Fruit fly (Drosophila melanogaster) whole organism, prepupa: Measurements from ENCODE around the gene Mst87F.
A peak's percentile ranks its signal among the peaks of the same experiment; 100 is the strongest.

Source experiments
- Blimp-1 ChIP-seq: fragments of 200-800 bp; sonication (Bioruptor generic); optimal IDR thresholded peaks from 3 replicates; lab custom pipeline; 2017; ENCODE audit warnings: missing biosample characterization, missing genetic modification characterization, mild to moderate bottlenecking, moderate library complexity, missing genetic modification reagents
- CG10669 ChIP-seq: fragments of 200-800 bp; sonication (Bioruptor generic); optimal IDR thresholded peaks from 3 replicates; lab custom pipeline; 2018; ENCODE audit warnings: missing biosample characterization, mild to moderate bottlenecking, missing genetic modification characterization, moderate library complexity
- CG11294 ChIP-seq: fragments of 200-800 bp; sonication (Bioruptor generic); IDR thresholded peaks from 2 replicates; pipeline ENCODE4 v1.3.6; 2022; ENCODE audit warnings: missing biosample characterization, missing genetic modification characterization
- CG11762 ChIP-seq: fragments of 200-800 bp; sonication (Bioruptor generic); optimal IDR thresholded peaks from 3 replicates; lab custom pipeline; 2016; ENCODE audit warnings: missing biosample characterization, missing genetic modification characterization; ENCODE audit not compliant: insufficient read depth
- CG11902 ChIP-seq: fragments of 200-800 bp; sonication (Bioruptor generic); optimal IDR thresholded peaks from 3 replicates; lab custom pipeline; 2016; ENCODE audit warnings: missing biosample characterization, missing genetic modification characterization
- CG15336 ChIP-seq: fragments of 200-800 bp; sonication (Bioruptor generic); IDR thresholded peaks from 2 replicates; pipeline ENCODE4 v1.3.6; 2022; ENCODE audit warnings: missing biosample characterization, missing genetic modification characterization
- CG1621 ChIP-seq: fragments of 200-800 bp; sonication (Bioruptor generic); optimal IDR thresholded peaks from 3 replicates; lab custom pipeline; 2018; ENCODE audit warnings: missing biosample characterization, mild to moderate bottlenecking, missing genetic modification characterization
- CG16779 ChIP-seq: fragments of 200-800 bp; sonication (Bioruptor generic); optimal IDR thresholded peaks from 3 replicates; lab custom pipeline; 2017; ENCODE audit warnings: missing biosample characterization, mild to moderate bottlenecking, missing genetic modification characterization
- CG3032 ChIP-seq: fragments of 200-800 bp; optimal IDR thresholded peaks from 2 replicates; lab custom pipeline; 2019; ENCODE audit warnings: missing biosample characterization, mild to moderate bottlenecking, missing genetic modification characterization, moderate library complexity
- CG31627 ChIP-seq: fragments of 200-800 bp; sonication (Bioruptor generic); optimal IDR thresholded peaks from 3 replicates; lab custom pipeline; 2016; ENCODE audit warnings: missing biosample characterization, missing genetic modification characterization
- CG34406 ChIP-seq: fragments of 200-800 bp; sonication (Bioruptor generic); optimal IDR thresholded peaks from 3 replicates; lab custom pipeline; 2016; ENCODE audit warnings: missing biosample characterization, missing genetic modification characterization
- CG3919 ChIP-seq: fragments of 200-800 bp; sonication (Bioruptor generic); optimal IDR thresholded peaks from 3 replicates; lab custom pipeline; 2016; ENCODE audit warnings: missing biosample characterization, missing genetic modification characterization
- CG6163 ChIP-seq: fragments of 200-800 bp; sonication (Bioruptor generic); IDR thresholded peaks from 3 replicates; pipeline ENCODE4 v1.3.6; 2022; ENCODE audit warnings: missing biosample characterization, missing genetic modification characterization
- CG6276 ChIP-seq: fragments of 200-800 bp; sonication (Bioruptor generic); optimal IDR thresholded peaks from 2 replicates; lab custom pipeline; 2017; ENCODE audit warnings: missing biosample characterization, mild to moderate bottlenecking, missing genetic modification characterization
- CG6792 ChIP-seq: fragments of 200-800 bp; sonication (Bioruptor generic); optimal IDR thresholded peaks from 3 replicates; lab custom pipeline; 2016; ENCODE audit warnings: missing biosample characterization, missing genetic modification characterization
- CG6808 ChIP-seq: fragments of 200-800 bp; sonication (Bioruptor generic); optimal IDR thresholded peaks from 3 replicates; lab custom pipeline; 2017; ENCODE audit warnings: missing biosample characterization, missing genetic modification characterization, mild to moderate bottlenecking, moderate library complexity, missing genetic modification reagents
- CG6854 ChIP-seq: fragments of 200-800 bp; sonication (Bioruptor generic); optimal IDR thresholded peaks from 2 replicates; lab custom pipeline; 2017; ENCODE audit warnings: missing biosample characterization, mild to moderate bottlenecking, missing genetic modification characterization
- CG7368 ChIP-seq: fragments of 200-800 bp; sonication (Bioruptor generic); optimal IDR thresholded peaks from 3 replicates; lab custom pipeline; 2016; ENCODE audit warnings: missing biosample characterization, missing genetic modification characterization
- CG8119 ChIP-seq: fragments of 200-800 bp; sonication (Bioruptor generic); IDR thresholded peaks from 3 replicates; pipeline ENCODE4 v1.3.6; 2022; ENCODE audit warnings: missing biosample characterization, missing genetic modification characterization
- CG8319 ChIP-seq: fragments of 200-800 bp; sonication (Bioruptor generic); optimal IDR thresholded peaks from 3 replicates; lab custom pipeline; 2016; ENCODE audit warnings: missing biosample characterization, missing genetic modification characterization
- CG8632 ChIP-seq: fragments of 200-800 bp; sonication (Bioruptor generic); optimal IDR thresholded peaks from 3 replicates; lab custom pipeline; 2016; ENCODE audit warnings: missing biosample characterization, missing genetic modification characterization
- CG9139 ChIP-seq: fragments of 200-800 bp; sonication (Bioruptor generic); optimal IDR thresholded peaks from 3 replicates; lab custom pipeline; 2017; ENCODE audit warnings: missing biosample characterization, mild to moderate bottlenecking, missing genetic modification characterization
- Eip75B ChIP-seq: fragments of 200-800 bp; sonication (Bioruptor generic); optimal IDR thresholded peaks from 3 replicates; lab custom pipeline; 2016; ENCODE audit warnings: missing biosample characterization, missing genetic modification characterization
- Eip78C ChIP-seq: fragments of 200-800 bp; sonication (Bioruptor generic); peaks from one replicate; lab custom pipeline; 2016; ENCODE audit warnings: missing biosample characterization, missing genetic modification characterization
- Eip93F ChIP-seq: fragments of 200-800 bp; sonication (Bioruptor generic); optimal IDR thresholded peaks from 2 replicates; lab custom pipeline; 2016; ENCODE audit warnings: missing biosample characterization, mild to moderate bottlenecking, missing genetic modification characterization
- Ets96B ChIP-seq: fragments of 200-800 bp; optimal IDR thresholded peaks from 2 replicates; lab custom pipeline; 2019; ENCODE audit warnings: missing biosample characterization, mild to moderate bottlenecking, missing genetic modification characterization, moderate library complexity
- Gug ChIP-seq: fragments of 200-800 bp; sonication (Bioruptor generic); IDR thresholded peaks from 2 replicates; pipeline ENCODE4 v1.3.6; 2022; ENCODE audit warnings: missing biosample characterization, missing genetic modification characterization
- Hr38 ChIP-seq: sonication (Bioruptor generic); optimal IDR thresholded peaks from 2 replicates; lab custom pipeline; 2016; ENCODE audit warnings: missing biosample characterization, missing genetic modification characterization
- Hr39 ChIP-seq: fragments of 200-800 bp; sonication (Bioruptor generic); optimal IDR thresholded peaks from 2 replicates; lab custom pipeline; 2016; ENCODE audit warnings: missing biosample characterization, missing genetic modification characterization
- Met ChIP-seq: fragments of 200-800 bp; sonication (Bioruptor generic); optimal IDR thresholded peaks from 3 replicates; lab custom pipeline; 2016; ENCODE audit warnings: missing biosample characterization, missing genetic modification characterization
- OdsH ChIP-seq: fragments of 200-800 bp; sonication (Bioruptor generic); optimal IDR thresholded peaks from 3 replicates; lab custom pipeline; 2016; ENCODE audit warnings: missing biosample characterization, missing genetic modification characterization
- Smox ChIP-seq: fragments of 200-800 bp; sonication (Bioruptor generic); optimal IDR thresholded peaks from 3 replicates; lab custom pipeline; 2016; ENCODE audit warnings: missing biosample characterization, missing genetic modification characterization
- Sox102F ChIP-seq: fragments of 200-800 bp; sonication (Bioruptor generic); optimal IDR thresholded peaks from 2 replicates; lab custom pipeline; 2016; ENCODE audit warnings: missing biosample characterization, mild to moderate bottlenecking, missing genetic modification characterization
- Sox14 ChIP-seq: fragments of 200-800 bp; sonication (Bioruptor generic); optimal IDR thresholded peaks from 3 replicates; lab custom pipeline; 2016; ENCODE audit warnings: missing biosample characterization, missing genetic modification characterization
- Sox15 ChIP-seq: fragments of 200-800 bp; sonication (Bioruptor generic); optimal IDR thresholded peaks from 3 replicates; lab custom pipeline; 2016; ENCODE audit warnings: missing biosample characterization, missing genetic modification characterization
- achi ChIP-seq: fragments of 200-800 bp; sonication (Bioruptor generic); optimal IDR thresholded peaks from 3 replicates; lab custom pipeline; 2016; ENCODE audit warnings: missing biosample characterization, missing genetic modification characterization
- acj6 ChIP-seq: fragments of 200-800 bp; sonication (Bioruptor generic); optimal IDR thresholded peaks from 3 replicates; lab custom pipeline; 2016; ENCODE audit warnings: missing biosample characterization, missing genetic modification characterization
- cyc ChIP-seq: fragments of 200-800 bp; sonication (Bioruptor generic); optimal IDR thresholded peaks from 3 replicates; lab custom pipeline; 2016; ENCODE audit warnings: missing biosample characterization, missing genetic modification characterization
- dac ChIP-seq: fragments of 200-800 bp; sonication (Bioruptor generic); optimal IDR thresholded peaks from 2 replicates; lab custom pipeline; 2017; ENCODE audit warnings: missing biosample characterization, mild to moderate bottlenecking, missing genetic modification characterization
- dsx ChIP-seq: fragments of 200-800 bp; optimal IDR thresholded peaks from 3 replicates; lab custom pipeline; 2019; ENCODE audit warnings: missing biosample characterization, mild to moderate bottlenecking, missing genetic modification characterization, moderate library complexity; ENCODE audit not compliant: poor library complexity, severe bottlenecking
- eg ChIP-seq: fragments of 200-800 bp; sonication (Bioruptor generic); IDR thresholded peaks from 3 replicates; pipeline ENCODE4 v1.3.6; 2022; ENCODE audit warnings: missing biosample characterization, missing genetic modification characterization
- esn ChIP-seq: fragments of 200-800 bp; sonication (Bioruptor generic); optimal IDR thresholded peaks from 2 replicates; lab custom pipeline; 2016; ENCODE audit warnings: missing biosample characterization, mild to moderate bottlenecking, missing genetic modification characterization, moderate library complexity
- fd59A ChIP-seq: fragments of 200-800 bp; sonication (Bioruptor generic); optimal IDR thresholded peaks from 2 replicates; lab custom pipeline; 2017; ENCODE audit warnings: missing biosample characterization, mild to moderate bottlenecking, missing genetic modification characterization, missing genetic modification reagents
- fd85E ChIP-seq: fragments of 200-800 bp; sonication (Bioruptor generic); optimal IDR thresholded peaks from 3 replicates; lab custom pipeline; 2016; ENCODE audit warnings: missing biosample characterization, missing genetic modification characterization
- fkh ChIP-seq: fragments of 200-800 bp; sonication (Bioruptor generic); optimal IDR thresholded peaks from 3 replicates; lab custom pipeline; 2017; ENCODE audit warnings: missing biosample characterization, mild to moderate bottlenecking, missing genetic modification characterization, moderate library complexity
- net ChIP-seq: fragments of 200-800 bp; sonication (Bioruptor generic); optimal IDR thresholded peaks from 3 replicates; lab custom pipeline; 2016; ENCODE audit warnings: missing biosample characterization, missing genetic modification characterization
- pdm3 ChIP-seq: fragments of 200-800 bp; sonication (Bioruptor generic); optimal IDR thresholded peaks from 3 replicates; lab custom pipeline; 2016; ENCODE audit warnings: missing biosample characterization, missing genetic modification characterization
- salr ChIP-seq, 2 experiments: fragments of 200-800 bp; sonication (Bioruptor generic); optimal IDR thresholded peaks; 3 replicates each; lab custom pipeline; 2016 to 2018; ENCODE audit warnings: missing biosample characterization in 2 of 2, missing genetic modification characterization in 2 of 2, mild to moderate bottlenecking in 1 of 2
- spab ChIP-seq: fragments of 200-800 bp; sonication (Bioruptor generic); optimal IDR thresholded peaks from 2 replicates; lab custom pipeline; 2017; ENCODE audit warnings: missing biosample characterization, mild to moderate bottlenecking, missing genetic modification characterization, missing genetic modification reagents
- ss ChIP-seq, 2 experiments: fragments of 200-800 bp; sonication (Bioruptor generic); optimal IDR thresholded peaks; 2 replicates in 1 of 2; 3 replicates in 1 of 2; lab custom pipeline; 2017 to 2018; ENCODE audit warnings: mild to moderate bottlenecking in 2 of 2, missing biosample characterization in 2 of 2, missing genetic modification characterization in 2 of 2, moderate library complexity in 1 of 2
- svp ChIP-seq: fragments of 200-800 bp; sonication (Bioruptor generic); peaks from one replicate; lab custom pipeline; 2016; ENCODE audit warnings: missing biosample characterization, missing genetic modification characterization
- topi ChIP-seq: fragments of 200-800 bp; sonication (Bioruptor generic); optimal IDR thresholded peaks from 3 replicates; lab custom pipeline; 2016; ENCODE audit warnings: missing biosample characterization, missing genetic modification characterization

The Mst87F gene

DNA sequence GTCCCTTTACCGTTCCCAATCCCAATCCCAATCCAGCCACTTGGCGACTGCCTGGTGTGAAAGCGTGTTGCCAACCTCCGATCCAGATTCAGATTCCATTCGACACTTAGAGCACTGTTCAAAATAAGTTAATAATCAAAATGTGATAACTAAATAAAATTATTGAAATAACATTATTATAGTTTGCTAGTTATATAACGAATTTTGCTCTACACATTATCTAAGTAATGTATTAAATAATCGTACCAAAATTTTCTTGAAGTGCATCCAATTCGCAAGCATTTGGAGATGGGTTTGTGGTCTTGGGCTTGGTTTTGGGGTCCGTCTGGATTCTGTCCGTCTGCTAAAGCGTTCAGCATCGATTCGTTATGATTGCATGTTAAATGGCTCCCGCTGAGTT lies 21.5 kb upstream of the Mst87F start:
- TF ChIP-seq CG15336 (GFP tag; lab: Robert Waterston, UW), result peak; percentile 37; the same call in 1 of the 2 replicates
- no peak for TF ChIP-seq CG16779 (tag; lab: Kevin White, UChicago)
- TF ChIP-seq Smox (GFP tag; lab: Kevin White, UChicago), result peak; percentile 83
- peak; percentile 88 for TF ChIP-seq Met (GFP tag; lab: Kevin White, UChicago)
- TF ChIP-seq OdsH (GFP tag; lab: Kevin White, UChicago), result peak; percentile 70
- peak; percentile 71 for TF ChIP-seq Eip75B
- peak; percentile 73 for TF ChIP-seq CG8632 (GFP tag; lab: Kevin White, UChicago)
- no peak for TF ChIP-seq dac
- peak; percentile 61 for TF ChIP-seq fd59A
- peak; percentile 74 for TF ChIP-seq dsx (GFP tag; lab: Kevin White, UChicago)
- TF ChIP-seq Eip93F (GFP tag; lab: Kevin White, UChicago), result peak; percentile 81
- peak; percentile 61 for TF ChIP-seq CG6808 (GFP tag; lab: Kevin White, UChicago)
- peak; percentile 70 for TF ChIP-seq CG34406 (GFP tag; lab: Kevin White, UChicago)
- TF ChIP-seq CG3919 (GFP tag; lab: Kevin White, UChicago), result peak; percentile 74
- peak; percentile 62 for TF ChIP-seq spab
- no peak for TF ChIP-seq eg (GFP tag; lab: Robert Waterston, UW)
- TF ChIP-seq CG6792, result peak; percentile 74
- TF ChIP-seq Gug (GFP tag; lab: Robert Waterston, UW), result 0 out of 2 replicates have a peak, but pooled peaks have one; percentile 22
- peak; percentile 54 for TF ChIP-seq Blimp-1 (GFP tag; lab: Kevin White, UChicago)
- TF ChIP-seq CG8319 (GFP tag; lab: Kevin White, UChicago), result peak; percentile 32
- TF ChIP-seq svp (GFP tag; lab: Kevin White, UChicago), result peak; percentile 88
- peak; percentile 76 for TF ChIP-seq cyc (GFP tag; lab: Kevin White, UChicago)
- TF ChIP-seq CG31627, result peak; percentile 66
- TF ChIP-seq CG6163 (GFP tag; lab: Robert Waterston, UW), result peak; percentile 69
- TF ChIP-seq Sox102F (GFP tag; lab: Kevin White, UChicago), result peak; percentile 83
- peak; percentile 88 for TF ChIP-seq Eip78C (GFP tag; lab: Kevin White, UChicago)
- TF ChIP-seq CG3032 (tag; lab: Kevin White, UChicago), result peak; percentile 76
- TF ChIP-seq CG10669 (GFP tag; lab: Kevin White, UChicago), result peak; percentile 68
- peak; percentile 30 for TF ChIP-seq CG7368 (GFP tag; lab: Kevin White, UChicago)
- peak; percentile 72 for TF ChIP-seq achi
- TF ChIP-seq CG11902 (GFP tag; lab: Kevin White, UChicago), result peak; percentile 37
- peak; percentile 88 for TF ChIP-seq esn (GFP tag; lab: Kevin White, UChicago)
- no peak for TF ChIP-seq fd85E
- peak; percentile 29 for TF ChIP-seq Sox15 (GFP tag; lab: Kevin White, UChicago)
- TF ChIP-seq Hr39 (GFP tag; lab: Kevin White, UChicago), result peak; percentile 62
- TF ChIP-seq Ets96B (tag; lab: Kevin White, UChicago), result peak; percentile 77
- peak; percentile 62 for TF ChIP-seq CG11762 (GFP tag; lab: Kevin White, UChicago)
- peak; percentile 31 for TF ChIP-seq CG9139
- TF ChIP-seq acj6 (GFP tag; lab: Kevin White, UChicago), result peak; percentile 76
- TF ChIP-seq CG1621 (tag; lab: Kevin White, UChicago), result peak; percentile 48
- TF ChIP-seq pdm3, result peak; percentile 62
- TF ChIP-seq net, result peak; percentile 69
- peak; percentile 46 for TF ChIP-seq CG6854
- TF ChIP-seq Sox14, result peak; percentile 59
- TF ChIP-seq topi, result peak; percentile 81
- no peak for TF ChIP-seq CG11294 (GFP tag; lab: Robert Waterston, UW)
- TF ChIP-seq CG6276 (GFP tag; lab: Kevin White, UChicago), result no peak
- TF ChIP-seq fkh, result no peak
- peak; percentile 30 to 56 for TF ChIP-seq ss (GFP tag; optimal IDR thresholded peaks at IDR 0.05; lab: Kevin White, UChicago)
- TF ChIP-seq salr (GFP tag; optimal IDR thresholded peaks at IDR 0.05; lab: Kevin White, UChicago), result peak; percentile 13 to 38
- TF ChIP-seq Hr38 (GFP tag; lab: Kevin White, UChicago), result no peak
- TF ChIP-seq CG8119 (GFP tag; lab: Robert Waterston, UW), result 0 out of 3 replicates have a peak, but pooled peaks have one; percentile 30
